Worm (Caenorhabditis elegans): Measurements from ENCODE around the gene pals-28.

Gene pals-28

DNA sequence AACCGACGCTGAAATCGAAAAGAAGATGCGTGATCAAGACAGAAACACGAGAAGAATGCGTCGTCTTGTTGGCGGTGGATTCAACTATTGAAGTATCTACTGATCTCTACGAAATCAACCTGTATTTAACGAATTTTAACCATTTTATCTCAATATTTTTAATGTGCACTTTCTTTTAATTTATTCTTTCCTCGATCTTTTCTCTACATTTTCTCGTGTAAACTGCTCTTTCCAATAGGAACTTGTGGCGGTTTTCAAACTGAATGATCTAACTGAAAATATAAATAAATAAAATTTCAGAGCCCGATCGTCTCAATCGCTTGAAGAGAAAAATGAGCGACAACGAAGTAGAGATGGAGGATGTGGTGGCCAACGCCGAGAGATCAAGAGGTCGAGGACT, 21.4 kb downstream of the pals-28 start, which contains the start of gene rnp-4:
rnp-4 (plus strand) TSS at position 301 of the 400 bp plus-strand sequence.
- TF ChIP-seq dao-5 (tag; optimal IDR thresholded peaks at IDR 0.05) (no peak), him-1 (tag; optimal IDR thresholded peaks at IDR 0.05) (no peak), W03F9.2 (tag; optimal IDR thresholded peaks at IDR 0.05) (no peak)

DNA sequence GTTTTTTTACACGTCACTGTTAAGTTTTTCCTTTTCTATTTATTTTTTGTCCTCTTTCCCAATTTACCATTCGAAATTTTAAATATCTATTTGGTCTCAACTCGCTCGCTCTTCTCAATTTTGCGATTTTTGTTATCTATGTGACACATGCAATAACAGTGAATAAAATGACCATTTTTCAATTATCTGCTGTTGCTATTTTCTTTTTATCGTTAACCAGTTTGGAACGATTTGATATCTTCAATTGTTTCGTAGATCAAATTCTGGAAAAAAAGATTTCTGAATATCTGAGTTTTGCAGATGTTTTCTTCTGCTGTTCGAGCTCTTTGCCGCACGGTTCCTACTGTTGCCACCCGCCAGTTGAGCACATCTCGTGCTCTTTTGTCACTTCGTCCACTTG, 22.6 kb downstream of the pals-28 start, which contains the start of gene prdx-3:
prdx-3 (plus strand) TSS at position 301 of the 400 bp plus-strand sequence.
- TF ChIP-seq dao-5 (tag; optimal IDR thresholded peaks at IDR 0.05) (no peak), him-1 (tag; optimal IDR thresholded peaks at IDR 0.05) (no peak)

DNA sequence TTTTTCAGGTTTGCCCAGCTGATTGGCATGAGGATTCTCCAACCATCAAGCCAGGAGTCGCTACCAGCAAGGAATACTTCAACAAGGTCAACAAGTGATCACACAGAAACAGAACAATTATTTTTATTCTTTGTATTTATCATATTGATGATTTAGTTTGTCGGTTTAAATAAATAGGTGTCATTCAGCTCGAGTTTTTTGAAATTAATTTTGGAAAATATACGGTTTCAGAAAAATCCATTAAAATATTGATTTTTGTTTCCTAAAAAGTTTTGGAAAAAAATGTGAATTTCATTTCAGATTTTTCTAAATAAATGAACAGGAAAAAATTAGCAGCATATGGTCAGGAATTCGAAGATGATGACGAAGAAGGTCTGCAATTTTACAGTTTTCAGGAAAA, 23.7 kb downstream of the pals-28 start, which contains the start of gene gpch-1:
gpch-1 (plus strand) TSS at position 301 of the 400 bp plus-strand sequence.
- no peak for TF ChIP-seq dao-5 (tag; optimal IDR thresholded peaks at IDR 0.05)
- no peak for TF ChIP-seq him-1 (tag; optimal IDR thresholded peaks at IDR 0.05)
- no peak for TF ChIP-seq W03F9.2 (tag; optimal IDR thresholded peaks at IDR 0.05)

DNA sequence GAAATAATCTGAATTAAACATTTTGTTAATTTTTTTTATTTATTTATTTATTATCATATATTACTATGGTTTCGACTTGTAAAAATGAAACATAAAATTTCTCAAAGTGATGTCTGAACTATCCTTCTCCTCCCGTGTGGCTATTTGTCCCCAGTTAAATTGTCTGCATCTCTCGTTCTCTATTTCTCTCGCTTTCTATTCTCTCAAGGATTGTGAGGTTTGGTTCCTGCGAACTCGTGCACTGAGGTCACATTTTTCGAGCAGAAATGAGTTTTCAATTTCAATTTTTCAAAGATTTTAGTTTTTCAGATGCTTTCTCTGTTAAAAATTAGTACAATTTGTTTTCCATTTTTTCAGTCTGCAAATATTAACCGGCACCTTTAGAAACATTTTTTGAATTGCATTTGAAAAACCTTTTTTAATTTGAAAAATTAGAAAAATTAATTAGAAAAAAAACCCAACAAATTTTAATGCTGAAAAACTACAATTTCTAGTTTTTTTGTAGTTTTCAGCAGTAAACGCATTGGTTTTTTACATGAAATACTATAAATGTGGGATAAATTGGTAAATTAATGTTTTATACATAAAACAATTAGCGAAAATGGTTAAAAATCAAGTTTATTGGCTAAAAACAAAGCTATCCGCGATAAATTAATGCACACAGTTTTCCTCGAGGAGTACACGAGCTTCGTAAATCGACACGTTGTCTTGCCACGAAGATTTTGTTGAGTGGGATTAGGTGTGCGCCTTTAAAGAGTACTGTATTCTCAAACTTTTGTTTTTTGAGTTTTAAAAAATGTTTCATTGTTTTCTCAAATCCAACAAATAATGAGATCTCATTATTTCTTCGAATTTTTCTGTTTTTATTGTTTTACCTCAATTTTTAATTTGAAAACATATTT, 27.8 kb downstream of the pals-28 start:
- TF ChIP-seq him-1 (tag; optimal IDR thresholded peaks at IDR 0.05) (no peak), dao-5 (tag; optimal IDR thresholded peaks at IDR 0.05) (no peak), W03F9.2 (tag; optimal IDR thresholded peaks at IDR 0.05) (no peak)

DNA sequence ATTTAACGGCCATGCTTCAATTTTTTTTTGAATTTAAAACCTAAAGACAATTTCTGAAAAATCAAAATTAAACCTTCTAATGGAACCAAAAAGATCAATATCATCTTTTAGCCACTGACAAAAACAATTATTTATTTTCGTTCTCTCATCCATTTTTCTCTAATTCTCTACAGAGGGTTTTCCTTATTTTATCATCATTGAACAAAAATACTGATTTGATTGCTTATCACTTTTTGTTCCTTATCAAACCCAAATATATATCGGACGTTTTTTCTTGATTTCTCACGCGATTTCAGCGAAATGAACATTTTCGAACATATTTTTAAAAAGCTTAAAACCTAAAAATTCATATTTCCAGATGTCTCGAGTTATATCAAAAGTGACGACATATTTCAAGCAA, 28.5 kb downstream of the pals-28 start, which contains the start of gene mpc-1:
mpc-1 (plus strand) TSS at position 359 of the 400 bp plus-strand sequence.
- TF ChIP-seq W03F9.2 (tag; optimal IDR thresholded peaks at IDR 0.05) (no peak), dao-5 (tag; optimal IDR thresholded peaks at IDR 0.05) (no peak), him-1 (tag; optimal IDR thresholded peaks at IDR 0.05) (no peak)

DNA sequence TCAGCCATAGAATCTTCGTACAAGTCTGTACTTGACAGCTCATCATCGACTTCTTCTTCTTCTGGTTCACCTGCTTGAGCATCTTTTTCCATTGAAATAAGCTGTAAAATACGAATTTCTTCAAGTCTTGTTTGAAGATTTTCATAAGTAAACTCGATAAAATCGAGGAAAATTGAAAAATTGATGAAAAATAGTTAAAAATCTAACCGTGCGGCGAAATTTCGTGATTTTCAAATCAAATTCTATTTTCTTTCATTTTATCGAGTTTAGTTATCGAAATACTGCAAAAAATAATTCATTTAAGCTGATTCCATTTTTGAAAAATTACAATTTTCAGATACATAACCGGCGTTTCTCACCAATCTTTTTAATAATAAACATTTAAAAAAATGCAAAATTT, 30.5 kb downstream of the pals-28 start, which contains the start of gene R07E5.11:
R07E5.11 (minus strand) TSS at position 101 of the 400 bp plus-strand sequence.
- no peak for TF ChIP-seq him-1 (tag; optimal IDR thresholded peaks at IDR 0.05)

DNA sequence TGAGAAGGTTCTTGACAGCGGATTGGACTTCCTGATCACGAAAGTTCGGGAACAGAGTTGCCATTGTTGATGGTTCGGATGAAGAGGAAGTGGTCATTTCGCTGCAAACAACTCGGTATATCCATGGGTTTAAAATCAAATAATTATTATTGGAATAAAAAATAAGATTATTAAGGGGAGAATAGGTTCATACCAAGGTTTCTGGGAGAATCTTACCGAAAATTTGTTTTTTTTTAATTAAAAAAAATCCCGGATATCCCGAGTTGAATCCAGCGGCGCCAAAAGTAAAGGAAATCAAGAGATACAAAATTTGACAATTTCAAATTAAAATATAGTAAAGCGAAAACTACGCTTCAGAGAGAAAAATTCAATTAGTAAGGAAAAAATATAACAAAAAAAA, 33.4 kb downstream of the pals-28 start, which contains the start of the genes R07E5.19 and pdcd-2:
R07E5.19 (minus strand) TSS at position 101 of the 400 bp plus-strand sequence.
pdcd-2 (minus strand) TSS at position 102 of the 400 bp plus-strand sequence.
- TF ChIP-seq W03F9.2 (tag; optimal IDR thresholded peaks at IDR 0.05), result no peak
- TF ChIP-seq him-1 (tag; optimal IDR thresholded peaks at IDR 0.05), result no peak
- TF ChIP-seq dao-5 (tag; optimal IDR thresholded peaks at IDR 0.05), result no peak

DNA sequence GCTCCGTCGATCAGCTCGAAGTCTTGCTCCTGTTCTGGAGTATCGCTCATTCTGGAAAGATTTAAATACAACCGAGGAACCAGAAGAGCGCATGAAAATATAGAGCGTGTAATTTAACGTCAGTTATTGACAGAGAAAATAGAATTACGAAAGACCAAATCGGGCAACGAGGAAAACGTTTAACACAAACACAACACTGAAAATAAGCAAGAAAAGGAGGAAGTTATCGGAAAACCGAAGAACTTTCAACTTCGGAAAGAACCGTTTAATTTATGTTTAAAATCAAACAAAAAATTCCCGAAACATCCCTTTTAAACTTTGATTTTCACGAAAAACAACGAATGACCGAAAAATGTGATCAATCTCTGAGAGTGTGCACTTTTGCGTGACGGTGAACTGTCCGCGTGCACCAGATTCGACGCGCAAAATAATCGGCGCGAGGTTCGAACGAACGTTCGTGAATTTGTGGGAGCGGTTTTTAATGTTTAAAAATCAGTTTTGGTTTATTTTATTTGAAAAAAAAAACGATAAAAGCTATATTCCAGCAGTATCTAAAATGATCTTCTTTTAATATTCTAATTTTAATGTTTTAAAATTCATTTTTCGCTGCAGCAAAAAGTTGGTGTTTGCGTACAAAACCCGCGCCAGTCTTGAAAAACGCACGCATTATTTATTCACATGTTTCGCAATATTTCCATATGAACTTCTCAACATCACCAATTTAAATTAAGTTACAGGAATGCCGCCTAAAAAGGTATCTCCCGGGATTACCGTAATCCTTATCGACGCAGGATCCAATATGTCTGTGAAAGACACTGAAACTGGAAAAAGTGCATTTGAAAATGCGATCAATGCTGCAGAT, 34.8 kb downstream of the pals-28 start, which contains the start of the genes R07E5.7 and cku-80:
R07E5.7 (minus strand) TSS at position 51 of the 862 bp plus-strand sequence.
cku-80 (plus strand) TSS at position 732 of the 862 bp plus-strand sequence.
- TF ChIP-seq him-1 (tag; optimal IDR thresholded peaks at IDR 0.05) (no peak), W03F9.2 (tag; optimal IDR thresholded peaks at IDR 0.05) (peak; percentile 73)

DNA sequence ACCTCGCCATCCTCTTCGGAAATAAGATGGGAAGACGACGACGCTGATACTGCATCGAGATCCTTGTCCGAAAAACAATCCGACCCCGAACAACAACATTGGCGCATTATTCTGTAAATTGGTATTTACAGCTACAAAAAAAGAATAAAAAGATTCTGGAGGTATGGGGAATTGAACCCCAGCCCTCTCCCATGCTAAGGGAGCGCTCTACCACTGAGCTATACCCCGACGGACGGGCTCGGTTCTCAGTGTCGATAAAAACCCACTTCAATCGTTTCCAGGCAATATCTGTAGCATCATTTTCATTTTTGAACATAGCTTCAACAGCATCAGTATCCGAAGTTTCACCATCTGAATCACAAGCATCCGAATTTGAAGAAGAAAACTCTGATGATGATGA, 44.2 kb downstream of the pals-28 start:
- no peak for TF ChIP-seq dao-5 (tag; optimal IDR thresholded peaks at IDR 0.05)
- TF ChIP-seq him-1 (tag; optimal IDR thresholded peaks at IDR 0.05), result no peak
- TF ChIP-seq W03F9.2 (tag; optimal IDR thresholded peaks at IDR 0.05), result no peak

DNA sequence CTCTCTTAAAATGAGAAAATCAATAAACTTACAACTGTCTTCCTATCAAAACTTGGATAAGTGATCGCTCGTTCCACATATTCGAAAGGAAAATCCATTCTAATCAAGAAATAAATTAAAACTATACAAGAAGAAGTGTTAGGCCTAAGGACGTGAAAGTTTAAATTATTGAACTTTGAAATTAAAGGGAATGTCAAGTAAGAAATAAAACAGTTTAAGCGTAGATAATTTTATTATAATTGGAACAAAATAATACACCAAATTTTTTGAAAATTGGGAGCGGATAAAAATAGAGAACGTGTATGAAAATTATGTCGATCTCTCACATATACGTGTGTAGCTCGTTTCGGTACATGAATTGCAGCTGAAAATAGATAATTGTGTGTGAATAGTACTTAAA, 44.8 kb downstream of the pals-28 start, which contains the start of gene C28A5.6:
C28A5.6 (minus strand) TSS at position 101 of the 400 bp plus-strand sequence.
- no peak for TF ChIP-seq W03F9.2 (tag; optimal IDR thresholded peaks at IDR 0.05)
- no peak for TF ChIP-seq dao-5 (tag; optimal IDR thresholded peaks at IDR 0.05)
- no peak for TF ChIP-seq him-1 (tag; optimal IDR thresholded peaks at IDR 0.05)

DNA sequence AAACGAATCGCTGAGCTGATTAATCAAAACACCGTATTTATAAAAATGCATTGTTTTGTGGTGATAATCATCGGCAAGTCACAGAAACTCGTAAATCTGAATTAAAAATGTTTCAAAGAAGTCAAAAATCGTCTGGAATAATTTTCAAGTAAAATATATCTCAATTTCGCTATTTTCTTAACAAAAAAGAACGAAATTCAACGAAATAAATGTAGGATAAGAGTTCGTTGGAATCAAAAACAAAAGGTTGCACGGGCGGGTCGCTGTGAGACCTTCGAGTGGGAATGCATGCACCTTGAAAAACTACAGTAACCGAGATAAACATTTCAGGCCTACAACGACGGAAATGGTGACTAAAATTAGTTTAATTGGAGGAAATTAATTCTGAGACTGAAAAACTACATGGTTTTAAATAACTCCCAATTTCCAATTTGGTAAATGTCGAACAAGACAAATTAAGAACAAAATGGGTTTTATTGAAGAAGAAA, 49.8 kb downstream of the pals-28 start, which contains the start of gene C28A5.1:
C28A5.1 (minus strand) TSS at position 51 of the 488 bp plus-strand sequence.
- peak; percentile 52 for TF ChIP-seq W03F9.2 (tag; optimal IDR thresholded peaks at IDR 0.05)
- no peak for TF ChIP-seq dao-5 (tag; optimal IDR thresholded peaks at IDR 0.05)
- no peak for TF ChIP-seq him-1 (tag; optimal IDR thresholded peaks at IDR 0.05)

DNA sequence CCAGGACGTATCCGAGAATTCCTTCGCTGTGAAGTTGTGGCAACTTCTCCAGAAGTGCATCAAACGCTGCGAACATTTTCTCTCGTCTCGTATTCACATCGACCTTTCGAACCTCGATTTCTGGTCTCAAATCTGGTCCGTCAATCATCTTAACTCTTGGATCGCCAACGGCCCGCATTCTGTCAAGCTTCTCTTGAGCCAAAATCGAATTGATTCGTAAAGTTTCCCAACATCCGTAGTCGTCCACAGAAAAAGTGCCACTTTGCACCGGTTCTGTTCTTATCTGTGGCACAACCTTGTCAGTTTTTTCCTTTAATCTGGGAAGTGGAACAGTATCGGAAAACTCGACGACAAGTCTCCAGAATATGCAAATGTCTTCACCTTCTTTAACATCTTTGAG, 50.7 kb downstream of the pals-28 start:
- no peak for TF ChIP-seq him-1 (tag; optimal IDR thresholded peaks at IDR 0.05)
- TF ChIP-seq W03F9.2 (tag; optimal IDR thresholded peaks at IDR 0.05), result no peak
- no peak for TF ChIP-seq dao-5 (tag; optimal IDR thresholded peaks at IDR 0.05)

Measured in whole organism, L4/young adult.